Worm (Caenorhabditis elegans): ENCODE data around the gene dach-1.

Gene dach-1

DNA sequence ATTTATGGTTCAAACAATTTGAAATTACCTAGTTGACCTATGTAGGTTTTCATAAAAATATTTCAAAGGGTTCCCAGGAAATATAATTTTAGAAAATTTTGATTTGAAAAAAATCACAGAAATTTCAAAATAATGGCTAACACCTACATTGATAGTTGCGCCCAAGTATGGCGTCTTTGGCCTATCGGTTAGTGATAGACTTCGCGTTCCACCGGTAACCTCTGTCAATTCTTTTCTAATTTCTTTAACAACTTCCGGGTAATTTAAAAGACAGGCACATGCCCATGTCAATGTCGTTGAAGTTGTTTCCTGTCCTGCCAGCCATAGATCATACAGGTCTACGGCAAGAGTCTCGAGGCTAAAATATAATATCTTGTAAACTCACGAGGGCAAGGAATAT, 19.1 kb downstream of the dach-1 start:
- TF ChIP-seq scrt-1 (GFP tag; IDR thresholded peaks at IDR 0.05) (no peak), hmg-4 (GFP tag; optimal IDR thresholded peaks at IDR 0.05) (no peak), flt-1 (GFP tag; IDR thresholded peaks at IDR 0.05) (no peak), tbx-11 (GFP tag; IDR thresholded peaks at IDR 0.05) (no peak), tbx-37 (GFP tag; conservative IDR thresholded peaks at IDR 0.05) (no peak), hmbx-1 (tag; optimal IDR thresholded peaks at IDR 0.05) (no peak), ceh-13 (GFP tag; optimal IDR thresholded peaks at IDR 0.05) (no peak), ama-1 (optimal IDR thresholded peaks at IDR 0.05) (no peak), pes-1 (GFP tag; IDR thresholded peaks at IDR 0.05) (no peak), F13C5.2 (tag; optimal IDR thresholded peaks at IDR 0.05) (no peak), hnd-1 (tag; optimal IDR thresholded peaks at IDR 0.05) (no peak), tra-4 (tag; optimal IDR thresholded peaks at IDR 0.05) (no peak), ets-7 (tag; optimal IDR thresholded peaks at IDR 0.05) (no peak), B0310.2 (tag; optimal IDR thresholded peaks at IDR 0.05) (no peak), aly-1 (tag; optimal IDR thresholded peaks at IDR 0.05) (no peak), ceh-36 (tag; optimal IDR thresholded peaks at IDR 0.05) (no peak), sea-1 (GFP tag; conservative IDR thresholded peaks at IDR 0.05) (no peak)

DNA sequence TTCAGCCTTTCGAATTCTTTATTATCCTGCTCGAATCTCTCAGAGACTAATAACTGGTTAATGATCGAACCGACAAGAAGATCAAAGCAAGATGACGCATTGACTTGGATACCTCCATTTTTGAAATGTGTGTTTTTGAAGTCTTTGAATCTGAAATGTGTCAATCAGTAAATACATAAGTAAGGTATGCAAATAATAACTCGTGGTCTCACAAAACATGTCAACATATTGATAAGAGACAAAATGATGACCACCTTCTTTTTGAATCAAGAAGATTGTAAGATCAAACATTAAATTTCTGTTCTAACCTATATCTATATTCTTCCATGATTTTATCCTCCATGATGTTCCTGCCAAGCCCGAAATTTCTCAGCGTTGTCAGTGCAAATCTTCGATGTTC, 19.8 kb downstream of the dach-1 start:
- TF ChIP-seq B0310.2 (tag; optimal IDR thresholded peaks at IDR 0.05), result no peak
- TF ChIP-seq ceh-13 (GFP tag; optimal IDR thresholded peaks at IDR 0.05), result no peak
- no peak for TF ChIP-seq hnd-1 (tag; optimal IDR thresholded peaks at IDR 0.05)
- no peak for TF ChIP-seq aly-1 (tag; optimal IDR thresholded peaks at IDR 0.05)
- TF ChIP-seq hmbx-1 (tag; optimal IDR thresholded peaks at IDR 0.05), result no peak
- TF ChIP-seq hmg-4 (GFP tag; optimal IDR thresholded peaks at IDR 0.05), result no peak
- no peak for TF ChIP-seq pes-1 (GFP tag; IDR thresholded peaks at IDR 0.05)
- TF ChIP-seq tra-4 (tag; optimal IDR thresholded peaks at IDR 0.05), result no peak
- TF ChIP-seq scrt-1 (GFP tag; IDR thresholded peaks at IDR 0.05), result no peak

DNA sequence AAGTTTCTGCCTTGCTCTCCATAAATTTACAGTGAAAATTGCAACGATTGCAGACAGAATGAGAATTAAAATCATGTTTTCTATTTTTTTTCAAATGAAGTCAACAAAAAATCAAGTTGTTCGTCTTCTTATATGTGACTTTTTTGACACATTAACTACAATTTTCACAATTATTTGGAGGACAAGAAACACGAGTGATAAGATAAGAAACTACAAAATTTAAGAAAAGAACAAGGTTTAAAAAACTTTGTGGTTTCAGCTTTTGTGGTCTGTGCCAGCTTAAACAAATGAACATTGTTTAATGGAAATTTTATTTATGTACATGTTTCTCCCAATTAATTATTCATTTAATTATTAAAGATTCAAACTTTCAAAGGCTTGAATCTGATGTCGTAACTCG, 20.6 kb downstream of the dach-1 start, which contains the start of gene cyp-34A9:
Gene cyp-34A9, minus strand, starts transcription at position 131 of the 400 bp plus-strand sequence.
- TF ChIP-seq ceh-36 (tag; optimal IDR thresholded peaks at IDR 0.05), result no peak

DNA sequence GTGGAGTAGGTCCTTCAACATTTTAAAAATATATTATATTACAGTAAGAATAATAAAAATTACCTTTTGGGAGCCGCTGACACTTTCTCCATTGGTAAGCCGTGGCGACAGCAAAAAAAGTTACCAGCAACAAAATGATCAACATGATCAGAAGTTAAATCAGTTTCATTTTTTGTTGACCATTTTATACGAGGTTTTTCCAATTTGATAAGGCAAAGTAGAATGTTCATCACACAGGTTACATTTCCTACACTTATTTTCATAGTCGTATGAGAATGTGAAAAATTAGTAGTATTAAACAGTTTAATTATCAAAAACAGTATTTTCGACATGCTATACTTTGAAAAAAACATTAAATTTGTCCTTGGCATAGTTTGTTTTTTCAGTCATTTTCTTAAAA, 23.0 kb downstream of the dach-1 start, which contains the start of gene cyp-34A10:
Gene cyp-34A10, minus strand, starts transcription at position 146 of the 400 bp plus-strand sequence.
- TF ChIP-seq hnd-1 (tag; optimal IDR thresholded peaks at IDR 0.05), result no peak
- no peak for TF ChIP-seq ets-7 (tag; optimal IDR thresholded peaks at IDR 0.05)
- TF ChIP-seq aly-1 (tag; optimal IDR thresholded peaks at IDR 0.05), result no peak
- no peak for TF ChIP-seq tbx-11 (GFP tag; IDR thresholded peaks at IDR 0.05)
- no peak for TF ChIP-seq tra-4 (tag; optimal IDR thresholded peaks at IDR 0.05)
- no peak for TF ChIP-seq hmg-4 (GFP tag; optimal IDR thresholded peaks at IDR 0.05)
- TF ChIP-seq pes-1 (GFP tag; IDR thresholded peaks at IDR 0.05), result no peak
- TF ChIP-seq flt-1 (GFP tag; IDR thresholded peaks at IDR 0.05), result no peak
- no peak for TF ChIP-seq tbx-37 (GFP tag; conservative IDR thresholded peaks at IDR 0.05)
- no peak for TF ChIP-seq ceh-36 (tag; optimal IDR thresholded peaks at IDR 0.05)
- no peak for TF ChIP-seq hmbx-1 (tag; optimal IDR thresholded peaks at IDR 0.05)
- no peak for TF ChIP-seq ama-1 (optimal IDR thresholded peaks at IDR 0.05)
- no peak for TF ChIP-seq B0310.2 (tag; optimal IDR thresholded peaks at IDR 0.05)
- no peak for TF ChIP-seq ceh-13 (GFP tag; optimal IDR thresholded peaks at IDR 0.05)
- no peak for TF ChIP-seq F13C5.2 (tag; optimal IDR thresholded peaks at IDR 0.05)
- TF ChIP-seq sea-1 (GFP tag; conservative IDR thresholded peaks at IDR 0.05), result no peak
- TF ChIP-seq scrt-1 (GFP tag; IDR thresholded peaks at IDR 0.05), result no peak

DNA sequence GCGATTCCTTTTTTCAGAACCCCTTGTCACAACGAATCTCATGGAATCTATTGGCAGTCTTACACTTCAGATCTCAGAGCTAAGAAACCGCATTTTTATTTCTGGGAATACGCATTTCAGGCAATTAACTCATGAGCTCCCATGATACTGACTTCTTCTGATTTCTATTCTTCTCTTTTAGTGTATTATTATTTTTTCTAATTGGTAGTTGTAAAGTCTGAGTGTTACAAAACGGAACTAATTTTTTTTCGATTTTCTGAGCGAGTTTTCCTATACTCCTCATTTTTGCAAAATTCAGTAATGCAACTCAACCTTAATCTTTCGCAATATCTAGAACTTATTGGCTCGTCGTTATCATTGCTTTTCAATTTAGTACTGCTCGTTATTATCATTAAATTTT, 24.5 kb downstream of the dach-1 start, which contains the start of gene str-82:
Gene str-82, plus strand, starts transcription at position 301 of the 400 bp plus-strand sequence.
- no peak for TF ChIP-seq B0310.2 (tag; optimal IDR thresholded peaks at IDR 0.05)
- no peak for TF ChIP-seq pes-1 (GFP tag; IDR thresholded peaks at IDR 0.05)
- no peak for TF ChIP-seq sea-1 (GFP tag; conservative IDR thresholded peaks at IDR 0.05)
- TF ChIP-seq F13C5.2 (tag; optimal IDR thresholded peaks at IDR 0.05), result no peak
- no peak for TF ChIP-seq hmbx-1 (tag; optimal IDR thresholded peaks at IDR 0.05)
- TF ChIP-seq tbx-37 (GFP tag; conservative IDR thresholded peaks at IDR 0.05), result no peak
- TF ChIP-seq scrt-1 (GFP tag; IDR thresholded peaks at IDR 0.05), result no peak
- no peak for TF ChIP-seq tra-4 (tag; optimal IDR thresholded peaks at IDR 0.05)
- TF ChIP-seq ets-7 (tag; optimal IDR thresholded peaks at IDR 0.05), result no peak
- no peak for TF ChIP-seq tbx-11 (GFP tag; IDR thresholded peaks at IDR 0.05)
- TF ChIP-seq ama-1 (optimal IDR thresholded peaks at IDR 0.05), result no peak
- no peak for TF ChIP-seq ceh-36 (tag; optimal IDR thresholded peaks at IDR 0.05)
- TF ChIP-seq flt-1 (GFP tag; IDR thresholded peaks at IDR 0.05), result no peak
- TF ChIP-seq hnd-1 (tag; optimal IDR thresholded peaks at IDR 0.05), result no peak
- TF ChIP-seq hmg-4 (GFP tag; optimal IDR thresholded peaks at IDR 0.05), result no peak
- TF ChIP-seq aly-1 (tag; optimal IDR thresholded peaks at IDR 0.05), result no peak
- no peak for TF ChIP-seq ceh-13 (GFP tag; optimal IDR thresholded peaks at IDR 0.05)

DNA sequence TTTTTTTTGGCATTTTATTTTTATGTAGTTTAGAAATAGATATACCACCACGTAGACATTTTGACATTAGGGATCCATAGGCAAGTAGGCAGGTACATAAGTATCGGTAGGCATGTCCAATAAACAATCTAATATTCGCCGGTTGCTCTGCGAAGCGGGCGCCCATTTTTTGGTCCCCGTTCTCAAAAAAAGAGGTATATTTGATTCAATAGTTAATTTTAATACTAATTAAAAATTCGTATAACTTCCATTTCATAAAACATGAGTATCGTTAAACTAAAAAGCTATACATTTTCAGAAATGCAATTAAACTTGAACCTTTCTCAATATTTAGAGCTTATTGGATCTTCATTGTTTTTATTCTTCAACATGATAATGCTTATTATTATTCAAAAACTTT, 27.1 kb downstream of the dach-1 start, which contains the start of gene str-83:
Gene str-83, plus strand, starts transcription at position 301 of the 400 bp plus-strand sequence.
- TF ChIP-seq flt-1 (GFP tag; IDR thresholded peaks at IDR 0.05) (no peak), ceh-36 (tag; optimal IDR thresholded peaks at IDR 0.05) (no peak), F13C5.2 (tag; optimal IDR thresholded peaks at IDR 0.05) (no peak), sea-1 (GFP tag; conservative IDR thresholded peaks at IDR 0.05) (no peak), aly-1 (tag; optimal IDR thresholded peaks at IDR 0.05) (no peak), B0310.2 (tag; optimal IDR thresholded peaks at IDR 0.05) (no peak), tbx-11 (GFP tag; IDR thresholded peaks at IDR 0.05) (no peak), hmbx-1 (tag; optimal IDR thresholded peaks at IDR 0.05) (no peak), ceh-13 (GFP tag; optimal IDR thresholded peaks at IDR 0.05) (no peak), tra-4 (tag; optimal IDR thresholded peaks at IDR 0.05) (no peak), hnd-1 (tag; optimal IDR thresholded peaks at IDR 0.05) (no peak), ama-1 (optimal IDR thresholded peaks at IDR 0.05) (no peak)

DNA sequence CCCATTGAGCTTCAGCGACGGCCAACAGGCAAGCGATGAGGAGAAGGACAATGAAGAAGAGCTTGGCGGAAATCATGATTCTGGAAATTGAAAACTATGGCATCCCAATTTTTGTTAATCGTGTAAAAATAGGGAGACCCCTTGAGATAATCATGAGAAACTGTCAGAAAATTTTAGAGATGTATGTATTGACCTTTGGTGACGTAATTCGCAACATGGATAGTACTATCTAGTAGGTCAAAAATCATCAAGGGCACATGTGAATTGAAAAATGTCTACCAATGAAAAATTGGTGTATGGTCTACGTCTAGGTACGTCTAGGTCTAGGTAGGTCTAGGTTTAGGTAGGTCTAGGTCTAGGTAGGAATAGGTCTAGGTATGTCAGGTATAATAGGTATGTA, 29.2 kb downstream of the dach-1 start, which contains the start of gene nlp-34:
Gene nlp-34, minus strand, starts transcription at position 82 of the 400 bp plus-strand sequence.
- TF ChIP-seq hnd-1 (tag; optimal IDR thresholded peaks at IDR 0.05) (no peak), ama-1 (optimal IDR thresholded peaks at IDR 0.05) (no peak), pes-1 (GFP tag; IDR thresholded peaks at IDR 0.05) (no peak), ets-7 (tag; optimal IDR thresholded peaks at IDR 0.05) (no peak), tbx-11 (GFP tag; IDR thresholded peaks at IDR 0.05) (no peak), tbx-37 (GFP tag; conservative IDR thresholded peaks at IDR 0.05) (no peak), scrt-1 (GFP tag; IDR thresholded peaks at IDR 0.05) (no peak), aly-1 (tag; optimal IDR thresholded peaks at IDR 0.05) (no peak), ceh-36 (tag; optimal IDR thresholded peaks at IDR 0.05) (no peak), tra-4 (tag; optimal IDR thresholded peaks at IDR 0.05) (no peak), hmbx-1 (tag; optimal IDR thresholded peaks at IDR 0.05) (no peak), hmg-4 (GFP tag; optimal IDR thresholded peaks at IDR 0.05) (no peak)
